Fruit fly (Drosophila melanogaster) whole organism, pupa: Measurements from ENCODE around the gene CecA2.

Experiments used
- CG10348 ChIP-seq: fragments of 200-800 bp; sonication (Bioruptor generic); IDR thresholded peaks from 2 replicates; pipeline ENCODE4 v1.3.6; 2022; ENCODE audit warnings: missing biosample characterization, missing genetic modification characterization
- CG12605 ChIP-seq: fragments of 200-800 bp; sonication (Bioruptor generic); IDR thresholded peaks from 2 replicates; pipeline ENCODE4 v1.3.6; 2022; ENCODE audit warnings: missing biosample characterization, missing genetic modification characterization
- CG13204 ChIP-seq: fragments of 200-800 bp; sonication (Bioruptor generic); optimal IDR thresholded peaks from 2 replicates; lab custom pipeline; 2018; ENCODE audit warnings: missing biosample characterization, mild to moderate bottlenecking, missing genetic modification characterization, moderate library complexity
- CG14655 ChIP-seq: fragments of 200-800 bp; sonication (Bioruptor generic); optimal IDR thresholded peaks from 3 replicates; lab custom pipeline; 2017; ENCODE audit warnings: mild to moderate bottlenecking, missing biosample characterization, missing genetic modification reagents, missing genetic modification characterization
- CG15710 ChIP-seq: fragments of 200-800 bp; sonication (Bioruptor generic); optimal IDR thresholded peaks from 2 replicates; lab custom pipeline; 2018; ENCODE audit warnings: missing biosample characterization, mild to moderate bottlenecking, missing genetic modification characterization, moderate library complexity
- CG17806 ChIP-seq: fragments of 200-800 bp; sonication (Bioruptor generic); optimal IDR thresholded peaks from 2 replicates; lab custom pipeline; 2018; ENCODE audit warnings: missing biosample characterization, mild to moderate bottlenecking, missing genetic modification characterization, moderate library complexity
- CG32121 ChIP-seq: fragments of 200-800 bp; sonication (Bioruptor generic); IDR thresholded peaks from 2 replicates; pipeline ENCODE4 v1.3.6; 2022; ENCODE audit warnings: missing biosample characterization, missing genetic modification characterization
- CG34367 ChIP-seq: fragments of 200-800 bp; sonication (Bioruptor generic); optimal IDR thresholded peaks from 2 replicates; lab custom pipeline; 2018; ENCODE audit warnings: missing biosample characterization, mild to moderate bottlenecking, missing genetic modification characterization
- CG4496 ChIP-seq: fragments of 200-800 bp; sonication (Bioruptor generic); IDR thresholded peaks from 3 replicates; pipeline ENCODE4 v1.3.6; 2022; ENCODE audit warnings: missing biosample characterization, missing genetic modification characterization
- CG8159 ChIP-seq: fragments of 200-800 bp; sonication (Bioruptor generic); optimal IDR thresholded peaks from 3 replicates; lab custom pipeline; 2018; ENCODE audit warnings: missing biosample characterization, mild to moderate bottlenecking, missing genetic modification characterization, moderate library complexity
- CG8301 ChIP-seq: fragments of 200-800 bp; sonication (Bioruptor generic); optimal IDR thresholded peaks from 2 replicates; lab custom pipeline; 2018; ENCODE audit warnings: missing biosample characterization, mild to moderate bottlenecking, missing genetic modification characterization
- CG9948 ChIP-seq: fragments of 200-800 bp; sonication (Bioruptor generic); optimal IDR thresholded peaks from 2 replicates; lab custom pipeline; 2018; ENCODE audit warnings: missing biosample characterization, mild to moderate bottlenecking, missing genetic modification characterization, moderate library complexity
- D1 ChIP-seq: fragments of 200-800 bp; sonication (Bioruptor generic); optimal IDR thresholded peaks from 2 replicates; lab custom pipeline; 2018; ENCODE audit warnings: missing biosample characterization, mild to moderate bottlenecking, missing genetic modification characterization, moderate library complexity
- EcR ChIP-seq: fragments of 200-800 bp; sonication (Bioruptor generic); optimal IDR thresholded peaks from 3 replicates; lab custom pipeline; 2019; ENCODE audit warnings: missing biosample characterization, missing genetic modification characterization, mild to moderate bottlenecking, moderate library complexity, missing genetic modification reagents
- Ets98B ChIP-seq: fragments of 200-800 bp; sonication (Bioruptor generic); IDR thresholded peaks from 2 replicates; pipeline ENCODE4 v1.3.6; 2022; ENCODE audit warnings: missing biosample characterization, missing genetic modification characterization
- Pif1A ChIP-seq: fragments of 200-800 bp; sonication (Bioruptor generic); optimal IDR thresholded peaks from 3 replicates; lab custom pipeline; 2016; ENCODE audit warnings: missing biosample characterization, missing genetic modification characterization
- Pif1B ChIP-seq: fragments of 200-800 bp; sonication (Bioruptor generic); optimal IDR thresholded peaks from 3 replicates; lab custom pipeline; 2016; ENCODE audit warnings: missing biosample characterization, missing genetic modification characterization
- Snoo ChIP-seq: fragments of 200-800 bp; sonication (Bioruptor generic); optimal IDR thresholded peaks from 3 replicates; lab custom pipeline; 2017; ENCODE audit warnings: missing biosample characterization, mild to moderate bottlenecking, missing genetic modification characterization, inconsistent platforms
- fd96Ca ChIP-seq: fragments of 200-800 bp; sonication (Bioruptor generic); IDR thresholded peaks from 3 replicates; pipeline ENCODE4 v1.3.6; 2022; ENCODE audit warnings: missing biosample characterization, missing genetic modification characterization
- gl ChIP-seq: fragments of 200-800 bp; sonication (Bioruptor generic); optimal IDR thresholded peaks from 2 replicates; lab custom pipeline; 2018; ENCODE audit warnings: missing biosample characterization, mild to moderate bottlenecking, missing genetic modification characterization
- rn ChIP-seq: fragments of 200-800 bp; sonication (Bioruptor generic); IDR thresholded peaks from 2 replicates; pipeline ENCODE4 v1.3.6; 2022; ENCODE audit warnings: missing biosample characterization, missing genetic modification characterization

Gene CecA2

dm6 chr3R:30258298-30258990 lies 46.5 kb downstream of the CecA2 start:
- TF ChIP-seq CG17806 (tag; lab: Kevin White, UChicago), result peak; percentile 85
- TF ChIP-seq CG12605, result peak; percentile 64
- peak; percentile 69 for TF ChIP-seq CG4496 (GFP tag; lab: Robert Waterston, UW)
- TF ChIP-seq CG15710 (tag; lab: Kevin White, UChicago), result peak; percentile 91
- peak; percentile 56 for TF ChIP-seq EcR (GFP tag; lab: Kevin White, UChicago)
- peak; percentile 60 for TF ChIP-seq CG13204 (GFP tag; lab: Kevin White, UChicago)
- peak; percentile 87 for TF ChIP-seq Snoo (tag; lab: Kevin White, UChicago)
- TF ChIP-seq D1 (tag; lab: Kevin White, UChicago), result peak; percentile 42
- peak; percentile 37; the same call in 1 of the 2 replicates for TF ChIP-seq CG32121 (GFP tag; lab: Robert Waterston, UW)
- no peak for TF ChIP-seq fd96Ca (GFP tag; lab: Robert Waterston, UW)
- TF ChIP-seq CG34367 (tag; lab: Kevin White, UChicago), result peak; percentile 82
- peak; percentile 18 for TF ChIP-seq CG8301 (tag; lab: Kevin White, UChicago)
- TF ChIP-seq CG8159 (tag; lab: Kevin White, UChicago), result peak; percentile 90
- TF ChIP-seq Pif1A (GFP tag; lab: Kevin White, UChicago), result peak; percentile 63
- no peak for TF ChIP-seq gl (tag; lab: Kevin White, UChicago)
- no peak for TF ChIP-seq CG10348 (GFP tag; lab: Robert Waterston, UW)
- TF ChIP-seq CG14655 (GFP tag; lab: Kevin White, UChicago), result peak; percentile 65
- peak; percentile 82 for TF ChIP-seq CG9948 (tag; lab: Kevin White, UChicago)
- TF ChIP-seq Ets98B (GFP tag; lab: Robert Waterston, UW), result no peak
- TF ChIP-seq Pif1B (GFP tag; lab: Kevin White, UChicago), result peak; percentile 84
- TF ChIP-seq rn, result peak; percentile 67
- TF ChIP-seq, all 21 proteins: peak for 17

- peak; percentile 78 for TF ChIP-seq CG8301 (tag; lab: Kevin White, UChicago)
- TF ChIP-seq Snoo (tag; lab: Kevin White, UChicago), result peak; percentile 86
- TF ChIP-seq CG13204 (GFP tag; lab: Kevin White, UChicago), result peak; percentile 58
- TF ChIP-seq rn, result no peak
- TF ChIP-seq CG15710 (tag; lab: Kevin White, UChicago), result peak; percentile 95
- TF ChIP-seq fd96Ca (GFP tag; lab: Robert Waterston, UW), result peak; percentile 82
- peak; percentile 95 for TF ChIP-seq CG17806 (tag; lab: Kevin White, UChicago)
- peak; percentile 85 for TF ChIP-seq CG4496 (GFP tag; lab: Robert Waterston, UW)
- TF ChIP-seq gl (tag; lab: Kevin White, UChicago), result peak; percentile 90
- TF ChIP-seq D1 (tag; lab: Kevin White, UChicago), result peak; percentile 63
- TF ChIP-seq CG34367 (tag; lab: Kevin White, UChicago), result peak; percentile 95
- TF ChIP-seq Ets98B (GFP tag; lab: Robert Waterston, UW), result no peak
- peak; percentile 75 for TF ChIP-seq CG12605
- TF ChIP-seq CG9948 (tag; lab: Kevin White, UChicago), result peak; percentile 96
- peak; percentile 45; the same call in 1 of the 2 replicates for TF ChIP-seq CG32121 (GFP tag; lab: Robert Waterston, UW)
- peak; percentile 96 for TF ChIP-seq CG8159 (tag; lab: Kevin White, UChicago)
- TF ChIP-seq CG14655 (GFP tag; lab: Kevin White, UChicago), result peak; percentile 85
- TF ChIP-seq CG10348 (GFP tag; lab: Robert Waterston, UW), result no peak
- TF ChIP-seq Pif1A (GFP tag; lab: Kevin White, UChicago), result peak; percentile 95
- no peak for TF ChIP-seq EcR (GFP tag; lab: Kevin White, UChicago)
- peak; percentile 96 for TF ChIP-seq Pif1B (GFP tag; lab: Kevin White, UChicago)
Measured at dm6 chr3R:30258991-30259351, 47.0 kb downstream of the CecA2 start.

- TF ChIP-seq CG8159 (tag; lab: Kevin White, UChicago), result peak; percentile 87
- TF ChIP-seq Pif1A (GFP tag; lab: Kevin White, UChicago), result peak; percentile 34
- peak; percentile 75 for TF ChIP-seq D1 (tag; lab: Kevin White, UChicago)
- no peak; the same call in 2 of the 3 replicates for TF ChIP-seq fd96Ca (GFP tag; lab: Robert Waterston, UW)
- peak; percentile 25 for TF ChIP-seq CG13204 (GFP tag; lab: Kevin White, UChicago)
- no peak for TF ChIP-seq CG12605
- peak; percentile 59; the same call in 2 of the 3 replicates for TF ChIP-seq CG4496 (GFP tag; lab: Robert Waterston, UW)
- no peak for TF ChIP-seq Snoo (tag; lab: Kevin White, UChicago)
- no peak for TF ChIP-seq CG10348 (GFP tag; lab: Robert Waterston, UW)
- peak; percentile 88 for TF ChIP-seq CG17806 (tag; lab: Kevin White, UChicago)
- no peak for TF ChIP-seq CG8301 (tag; lab: Kevin White, UChicago)
- no peak for TF ChIP-seq EcR (GFP tag; lab: Kevin White, UChicago)
- peak; percentile 22 for TF ChIP-seq Pif1B (GFP tag; lab: Kevin White, UChicago)
- TF ChIP-seq gl (tag; lab: Kevin White, UChicago), result peak; percentile 75
- TF ChIP-seq CG15710 (tag; lab: Kevin White, UChicago), result peak; percentile 79
- no peak for TF ChIP-seq CG14655 (GFP tag; lab: Kevin White, UChicago)
- TF ChIP-seq CG32121 (GFP tag; lab: Robert Waterston, UW), result no peak
- peak; percentile 82 for TF ChIP-seq CG9948 (tag; lab: Kevin White, UChicago)
- no peak for TF ChIP-seq rn
- TF ChIP-seq CG34367 (tag; lab: Kevin White, UChicago), result peak; percentile 80
- TF ChIP-seq Ets98B (GFP tag; lab: Robert Waterston, UW), result no peak
Measured at dm6 chr3R:30259561-30259960, 47.6 kb downstream of the CecA2 start.

dm6 chr3R:30261838-30262237 lies 49.9 kb downstream of the CecA2 start:
- TF ChIP-seq CG8301 (tag; lab: Kevin White, UChicago) (peak; percentile 81), Ets98B (GFP tag; lab: Robert Waterston, UW) (peak; percentile 40; the same call in 1 of the 2 replicates), CG8159 (tag; lab: Kevin White, UChicago) (peak; percentile 98), CG17806 (tag; lab: Kevin White, UChicago) (peak; percentile 98), D1 (tag; lab: Kevin White, UChicago) (peak; percentile 96), EcR (GFP tag; lab: Kevin White, UChicago) (peak; percentile 73), CG15710 (tag; lab: Kevin White, UChicago) (peak; percentile 98), CG14655 (GFP tag; lab: Kevin White, UChicago) (peak; percentile 91), CG12605 (peak; percentile 90), rn (0 out of 2 replicates have a peak, but pooled peaks have one; percentile 24), Pif1B (GFP tag; lab: Kevin White, UChicago) (peak; percentile 93), fd96Ca (GFP tag; lab: Robert Waterston, UW) (peak; percentile 86), CG32121 (GFP tag; lab: Robert Waterston, UW) (no peak), Pif1A (GFP tag; lab: Kevin White, UChicago) (peak; percentile 88), CG9948 (tag; lab: Kevin White, UChicago) (peak; percentile 98), Snoo (tag; lab: Kevin White, UChicago) (peak; percentile 91), gl (tag; lab: Kevin White, UChicago) (peak; percentile 96), CG34367 (tag; lab: Kevin White, UChicago) (peak; percentile 97), CG4496 (GFP tag; lab: Robert Waterston, UW) (peak; percentile 85), CG10348 (GFP tag; lab: Robert Waterston, UW) (no peak), CG13204 (GFP tag; lab: Kevin White, UChicago) (peak; percentile 96)
